Worm (Caenorhabditis elegans) whole organism, young adult: ENCODE data around the gene snet-1.

Source experiments
- F10E7.11 ChIP-seq: sonication (generic microtip); optimal IDR thresholded peaks from 2 replicates; lab custom pipeline; 2017; ENCODE audit warnings: mild to moderate bottlenecking, missing genetic modification characterization, moderate library complexity, missing compliant biosample characterization
- F57C9.4 ChIP-seq: sonication (generic microtip); optimal IDR thresholded peaks from 2 replicates; lab custom pipeline; 2017; ENCODE audit warnings: mild to moderate bottlenecking, missing genetic modification characterization, missing compliant biosample characterization
- ceh-27 ChIP-seq: fragments of 200-800 bp; sonication (Bioruptor generic); optimal IDR thresholded peaks from 2 replicates; lab custom pipeline; 2018; ENCODE audit warnings: mild to moderate bottlenecking, missing genetic modification characterization, moderate library complexity, missing compliant biosample characterization
- nfya-1 ChIP-seq: sonication (generic microtip); optimal IDR thresholded peaks from 2 replicates; lab custom pipeline; 2017; ENCODE audit warnings: antibody characterized with exemption, missing compliant biosample characterization, missing genetic modification characterization, borderline replicate concordance; ENCODE audit not compliant: insufficient read depth
- nfya-2 ChIP-seq: fragments of 200-800 bp; sonication (Bioruptor generic); IDR thresholded peaks from 2 replicates; pipeline ENCODE4 v1.3.6; 2022; ENCODE audit warnings: missing genetic modification reagents, missing genetic modification characterization, missing compliant biosample characterization
- pha-4 ChIP-seq: fragments of 150-350 bp; sonication (generic microtip); optimal IDR thresholded peaks from 2 replicates; lab custom pipeline; 2014; ENCODE audit warnings: missing biosample characterization, missing genetic modification reagents, missing genetic modification characterization
- snpc-1.1 ChIP-seq: sonication (generic microtip); optimal IDR thresholded peaks from 2 replicates; lab custom pipeline; 2017; ENCODE audit warnings: missing genetic modification characterization, mild to moderate bottlenecking, missing compliant biosample characterization, antibody characterized with exemption, moderate library complexity, missing genotype, missing genetic modification reagents; ENCODE audit not compliant: insufficient read depth
- snpc-1.3 ChIP-seq: sonication (generic microtip); optimal IDR thresholded peaks from 2 replicates; lab custom pipeline; 2017; ENCODE audit warnings: missing genetic modification characterization, mild to moderate bottlenecking, missing compliant biosample characterization, antibody characterized with exemption, moderate library complexity, missing genotype, missing genetic modification reagents; ENCODE audit not compliant: insufficient read depth

DNA sequence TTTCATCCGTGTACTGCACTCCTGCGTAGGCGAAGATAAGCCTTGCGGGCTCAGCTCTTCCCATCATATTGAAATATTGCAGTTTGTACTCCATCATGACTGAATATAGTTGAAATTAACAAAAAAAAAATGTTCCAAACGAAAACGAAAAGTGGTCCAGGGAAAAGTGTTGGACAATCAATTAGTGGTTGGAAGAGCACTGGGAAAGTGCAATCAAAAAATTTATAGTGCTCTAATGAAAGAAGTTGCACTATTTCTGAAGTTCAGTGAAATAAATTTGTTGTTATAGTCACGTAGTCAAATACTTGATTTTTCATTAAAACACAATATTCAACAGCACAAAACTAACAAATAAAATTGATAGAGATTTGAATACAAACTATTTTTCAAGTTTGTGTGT, 35.1 kb downstream of the snet-1 start, which contains the start of gene gst-11:
- no peak for TF ChIP-seq nfya-2 (GFP tag; lab: Robert Waterston, UW)
- TF ChIP-seq snpc-1.3 (tag; lab: Kevin White, UChicago), result no peak
- TF ChIP-seq pha-4 (tag; lab: Kevin White, UChicago), result no peak
- TF ChIP-seq F57C9.4 (tag; lab: Kevin White, UChicago), result no peak
- no peak for TF ChIP-seq nfya-1 (tag; lab: Kevin White, UChicago)
- no peak for TF ChIP-seq ceh-27 (GFP tag; lab: Kevin White, UChicago)
- TF ChIP-seq F10E7.11 (tag; lab: Kevin White, UChicago), result no peak
- no peak for TF ChIP-seq snpc-1.1
